Worm (Caenorhabditis elegans) whole organism, late embryonic: ENCODE measurements around the gene srg-22.

ENCODE experiments used
- K09A11.1 ChIP-seq: sonication (generic microtip); optimal IDR thresholded peaks from 2 replicates; lab custom pipeline; 2017; ENCODE audit warnings: antibody characterized with exemption, mild to moderate bottlenecking, missing genetic modification characterization, missing compliant biosample characterization; ENCODE audit not compliant: insufficient read depth
- ceh-22 ChIP-seq: sonication (generic microtip); optimal IDR thresholded peaks from 2 replicates; lab custom pipeline; 2017; ENCODE audit warnings: missing biosample characterization, missing genetic modification characterization
- fkh-10 ChIP-seq: fragments of 150-350 bp; optimal IDR thresholded peaks from 2 replicates; lab custom pipeline; 2014; ENCODE audit warnings: missing biosample characterization, missing genetic modification reagents, missing genetic modification characterization
- hlh-8 ChIP-seq: sonication (generic microtip); optimal IDR thresholded peaks from 2 replicates; lab custom pipeline; 2016; ENCODE audit warnings: missing genotype, missing genetic modification characterization, missing compliant biosample characterization
- madf-2 ChIP-seq: sonication (generic microtip); optimal IDR thresholded peaks from 2 replicates; lab custom pipeline; 2017; ENCODE audit warnings: missing genetic modification characterization, missing compliant biosample characterization
- pqm-1 ChIP-seq: sonication (generic microtip); optimal IDR thresholded peaks from 2 replicates; lab custom pipeline; 2016; ENCODE audit warnings: missing genetic modification characterization, missing compliant biosample characterization
- syd-9 ChIP-seq: sonication (generic microtip); optimal IDR thresholded peaks from 2 replicates; lab custom pipeline; 2016; ENCODE audit warnings: mild to moderate bottlenecking, missing genetic modification characterization, moderate library complexity, missing compliant biosample characterization
- unc-3 ChIP-seq, 2 experiments: fragments of 200-800 bp in 1 of 2; sonication (Bioruptor generic) in 1 of 2; sonication (generic microtip) in 1 of 2; conservative IDR thresholded peaks in 1 of 2; optimal IDR thresholded peaks in 1 of 2; 2 replicates each; pipeline versions ENCODE4 v1.3.6 to Lab custom; 2016 to 2022; ENCODE audit warnings: missing compliant biosample characterization in 2 of 2, missing genetic modification characterization in 2 of 2, missing genetic modification reagents in 1 of 2

DNA sequence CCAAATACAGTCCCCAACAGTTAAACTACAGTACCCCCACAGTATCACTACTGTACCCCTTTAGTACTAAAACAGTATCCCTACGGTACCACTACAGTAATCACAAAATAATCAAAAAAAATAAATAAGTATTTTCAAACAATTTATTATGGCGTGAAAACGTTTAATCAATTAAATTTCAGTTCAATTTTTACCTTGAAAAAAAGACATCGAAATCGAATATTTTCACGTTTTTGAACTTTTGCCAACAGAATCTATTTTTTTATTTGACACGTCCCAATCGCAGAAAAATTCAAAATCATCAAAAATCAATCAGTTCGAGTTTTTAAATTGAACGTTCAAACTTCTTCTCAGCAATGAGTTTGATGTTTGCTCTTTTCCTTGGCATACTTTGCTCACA, 20.7 kb upstream of the srg-22 start, which contains the start of gene clec-123:
- TF ChIP-seq pqm-1 (no peak), fkh-10 (GFP tag; lab: Kevin White, UChicago) (no peak), unc-3 (GFP tag; conservative IDR thresholded peaks at IDR 0.05; lab: Robert Waterston, UW) (no peak), unc-3 (tag; optimal IDR thresholded peaks at IDR 0.05; lab: Kevin White, UChicago) (no peak), ceh-22 (tag; lab: Kevin White, UChicago) (no peak), K09A11.1 (tag; lab: Kevin White, UChicago) (no peak), madf-2 (no peak), hlh-8 (tag; lab: Kevin White, UChicago) (no peak), syd-9 (no peak)
